ENCODE assay signal across 2 worm cellular contexts in the genomic region with DNA sequence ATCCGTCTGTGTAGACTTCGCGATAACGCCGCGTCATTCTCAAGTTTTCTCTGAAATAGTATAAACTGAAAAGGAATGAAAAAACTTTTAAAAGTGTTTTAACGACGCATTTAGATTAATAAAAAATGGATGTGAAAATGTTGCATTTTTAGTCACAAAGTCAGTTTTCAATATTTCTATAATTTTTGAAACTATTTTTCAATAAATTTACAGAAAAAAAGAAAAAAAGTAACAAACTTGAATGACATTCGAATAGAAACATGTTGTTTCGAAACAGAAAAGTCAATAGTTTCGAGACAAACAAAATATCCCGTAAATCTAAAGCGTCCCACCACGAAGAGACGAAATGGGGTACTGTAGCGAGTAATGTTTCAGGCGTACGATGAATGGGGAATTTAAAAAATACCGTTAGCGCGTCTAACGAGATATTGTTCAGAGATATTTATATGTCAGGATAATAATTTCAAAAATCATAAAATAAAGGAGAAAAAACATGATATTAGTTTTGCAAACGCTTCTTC.
TF ChIP-seq lines count a peak whose summit lies in the region.

A gene (minus strand): TSS at position 51 of the 521 bp plus-strand sequence.

TF ChIP-seq in whole organism, L4 larva, 104 proteins besides CTCF, POLR2A, EP300 and RAD21:
- TF ChIP-seq ctbp-1 (GFP tag; IDR thresholded peaks at IDR 0.05; lab: Robert Waterston, UW) (no peak), R02D3.7 (tag; optimal IDR thresholded peaks at IDR 0.05; lab: Kevin White, UChicago) (peak; percentile 56), nhr-10 (tag; optimal IDR thresholded peaks at IDR 0.05; lab: Kevin White, UChicago) (no peak)

TF ChIP-seq in whole organism, young adult, 124 proteins besides CTCF, POLR2A, EP300 and RAD21:
- TF ChIP-seq ztf-25 (GFP tag; IDR thresholded peaks at IDR 0.05; lab: Robert Waterston, UW) (no peak), ama-1 (optimal IDR thresholded peaks at IDR 0.05; lab: Kevin White, UChicago) (no peak), ama-1 (GFP tag; optimal IDR thresholded peaks at IDR 0.05; lab: Kevin White, UChicago) (no peak), hrde-1 (tag; optimal IDR thresholded peaks at IDR 0.05; lab: Kevin White, UChicago; ENCODE audit: borderline replicate concordance) (no peak), madf-3 (GFP tag; IDR thresholded peaks at IDR 0.05; lab: Robert Waterston, UW) (no peak), bed-1 (GFP tag; IDR thresholded peaks at IDR 0.05; lab: Robert Waterston, UW) (no peak), Y53G8AR.9 (GFP tag; conservative IDR thresholded peaks at IDR 0.05; lab: Robert Waterston, UW) (no peak), lag-1 (GFP tag; IDR thresholded peaks at IDR 0.05; lab: Robert Waterston, UW) (no peak), ets-4 (GFP tag; optimal IDR thresholded peaks at IDR 0.05; lab: Kevin White, UChicago) (no peak), cebp-1 (GFP tag; IDR thresholded peaks at IDR 0.05; lab: Robert Waterston, UW) (no peak), cebp-1 (tag; optimal IDR thresholded peaks at IDR 0.05; lab: Kevin White, UChicago) (no peak), lin-40 (tag; optimal IDR thresholded peaks at IDR 0.05; lab: Kevin White, UChicago) (no peak), fkh-3 (tag; optimal IDR thresholded peaks at IDR 0.05; lab: Kevin White, UChicago) (no peak), madf-8 (GFP tag; conservative IDR thresholded peaks at IDR 0.05; lab: Robert Waterston, UW) (peak; percentile 88), hsf-1 (GFP tag; IDR thresholded peaks at IDR 0.05; lab: Robert Waterston, UW) (no peak), let-526 (GFP tag; IDR thresholded peaks at IDR 0.05; lab: Robert Waterston, UW) (no peak), Y67H2A.10 (GFP tag; conservative IDR thresholded peaks at IDR 0.05; lab: Robert Waterston, UW) (no peak), dox-1 (GFP tag; IDR thresholded peaks at IDR 0.05; lab: Robert Waterston, UW) (no peak), dpl-1 (GFP tag; optimal IDR thresholded peaks at IDR 0.05; lab: Kevin White, UChicago) (no peak), ztf-18 (tag; optimal IDR thresholded peaks at IDR 0.05; lab: Kevin White, UChicago) (no peak), somi-1 (GFP tag; optimal IDR thresholded peaks at IDR 0.05; lab: Kevin White, UChicago) (no peak), Y56A3A.18 (GFP tag; IDR thresholded peaks at IDR 0.05; lab: Robert Waterston, UW) (no peak), attf-3 (GFP tag; conservative IDR thresholded peaks at IDR 0.05; lab: Robert Waterston, UW) (no peak), F33H1.4 (GFP tag; IDR thresholded peaks at IDR 0.05; lab: Robert Waterston, UW) (peak; percentile 81), snpc-4 (GFP tag; optimal IDR thresholded peaks at IDR 0.05; lab: Kevin White, UChicago) (no peak), snpc-4 (tag; optimal IDR thresholded peaks at IDR 0.05; lab: Kevin White, UChicago) (no peak), attf-6 (GFP tag; IDR thresholded peaks at IDR 0.05; lab: Robert Waterston, UW) (no peak), lsy-27 (tag; optimal IDR thresholded peaks at IDR 0.05; lab: Kevin White, UChicago; ENCODE audit: borderline replicate concordance, insufficient read depth) (no peak), rec-8 (tag; optimal IDR thresholded peaks at IDR 0.05; lab: Kevin White, UChicago) (no peak), xnd-1 (tag; optimal IDR thresholded peaks at IDR 0.05; lab: Kevin White, UChicago) (peak; percentile 79), Y95B8A.8 (GFP tag; IDR thresholded peaks at IDR 0.05; lab: Robert Waterston, UW) (no peak), ceh-79 (tag; optimal IDR thresholded peaks at IDR 0.05; lab: Kevin White, UChicago) (no peak), nfyb-1 (GFP tag; IDR thresholded peaks at IDR 0.05; lab: Robert Waterston, UW) (no peak), tlf-1 (GFP tag; optimal IDR thresholded peaks at IDR 0.05; lab: Kevin White, UChicago) (no peak), ztf-6 (GFP tag; IDR thresholded peaks at IDR 0.05; lab: Robert Waterston, UW) (no peak), snpc-1.1 (tag; optimal IDR thresholded peaks at IDR 0.05; lab: Kevin White, UChicago; ENCODE audit: insufficient read depth) (no peak), K12H6.12 (tag; optimal IDR thresholded peaks at IDR 0.05; lab: Kevin White, UChicago) (no peak), mxl-1 (tag; optimal IDR thresholded peaks at IDR 0.05; lab: Kevin White, UChicago) (no peak), lsl-1 (GFP tag; optimal IDR thresholded peaks at IDR 0.05; lab: Kevin White, UChicago) (peak; percentile 87), nhr-179 (tag; optimal IDR thresholded peaks at IDR 0.05; lab: Kevin White, UChicago) (no peak), madf-6 (GFP tag; IDR thresholded peaks at IDR 0.05; lab: Robert Waterston, UW) (peak; percentile 96), chd-7 (tag; optimal IDR thresholded peaks at IDR 0.05; lab: Kevin White, UChicago) (no peak)
